Fruit fly (Drosophila melanogaster) whole organism, embryonic: ENCODE results near the gene CG8117.

Experiments
- ATbp ChIP-seq: fragments of 200-800 bp; sonication (Bioruptor generic); optimal IDR thresholded peaks from 2 replicates; lab custom pipeline; 2017; ENCODE audit warnings: missing biosample characterization, mild to moderate bottlenecking, missing genetic modification characterization, missing genetic modification reagents
- BEAF-32 ChIP-seq: fragments of 200-800 bp; sonication (Bioruptor generic); optimal IDR thresholded peaks from 3 replicates; lab custom pipeline; 2017; ENCODE audit warnings: missing biosample characterization, missing genetic modification characterization, mild to moderate bottlenecking, moderate library complexity, missing genetic modification reagents
- BtbVII ChIP-seq: fragments of 200-800 bp; sonication (Bioruptor generic); optimal IDR thresholded peaks from 3 replicates; lab custom pipeline; 2017; ENCODE audit warnings: missing biosample characterization, mild to moderate bottlenecking, missing genetic modification characterization
- CG1024 ChIP-seq: fragments of 200-800 bp; sonication (Bioruptor generic); IDR thresholded peaks from 2 replicates; pipeline ENCODE4 v1.3.6; 2022; ENCODE audit warnings: missing biosample characterization, missing genetic modification characterization
- CG11696 ChIP-seq: fragments of 200-800 bp; sonication (Bioruptor generic); IDR thresholded peaks from 2 replicates; pipeline ENCODE4 v1.3.6; 2022; ENCODE audit warnings: missing biosample characterization, missing genetic modification characterization
- CG11723 ChIP-seq: fragments of 200-800 bp; sonication (Bioruptor generic); optimal IDR thresholded peaks from 2 replicates; lab custom pipeline; 2017; ENCODE audit warnings: missing biosample characterization, mild to moderate bottlenecking, missing genetic modification characterization
- CG12299 ChIP-seq: fragments of 200-800 bp; sonication (Bioruptor generic); optimal IDR thresholded peaks from 2 replicates; lab custom pipeline; 2018; ENCODE audit warnings: missing biosample characterization, mild to moderate bottlenecking, missing genetic modification characterization
- CG14050 ChIP-seq: fragments of 200-800 bp; sonication (Bioruptor generic); IDR thresholded peaks from 3 replicates; pipeline ENCODE4 v1.3.6; 2022; ENCODE audit warnings: missing biosample characterization, missing genetic modification characterization
- CG15073 ChIP-seq: fragments of 200-800 bp; sonication (Bioruptor generic); optimal IDR thresholded peaks from 2 replicates; lab custom pipeline; 2016; ENCODE audit warnings: missing biosample characterization, missing genetic modification characterization
- CG1647 ChIP-seq: fragments of 200-800 bp; sonication (Bioruptor generic); optimal IDR thresholded peaks from 3 replicates; lab custom pipeline; 2016; ENCODE audit warnings: missing biosample characterization, missing genetic modification characterization
- CG16779 ChIP-seq: fragments of 200-800 bp; sonication (Bioruptor generic); IDR thresholded peaks from 2 replicates; pipeline ENCODE4 v1.3.6; 2022; ENCODE audit warnings: missing biosample characterization, missing genetic modification characterization
- CG16815 ChIP-seq: fragments of 200-800 bp; sonication (Bioruptor generic); optimal IDR thresholded peaks from 3 replicates; lab custom pipeline; 2017; ENCODE audit warnings: missing biosample characterization, mild to moderate bottlenecking, missing genetic modification characterization
- CG17186 ChIP-seq: fragments of 200-800 bp; sonication (Bioruptor generic); optimal IDR thresholded peaks from 3 replicates; lab custom pipeline; 2017; ENCODE audit warnings: missing biosample characterization, missing genetic modification reagents, missing genetic modification characterization
- CG17568 ChIP-seq: fragments of 200-800 bp; sonication (Bioruptor generic); optimal IDR thresholded peaks from 2 replicates; lab custom pipeline; 2018; ENCODE audit warnings: missing biosample characterization, mild to moderate bottlenecking, missing genetic modification characterization, moderate library complexity
- CG18599 ChIP-seq: fragments of 200-800 bp; sonication (Bioruptor generic); optimal IDR thresholded peaks from 3 replicates; lab custom pipeline; 2017; ENCODE audit warnings: missing biosample characterization, missing genetic modification characterization, mild to moderate bottlenecking, moderate library complexity, missing genetic modification reagents
- CG3726 ChIP-seq: fragments of 200-800 bp; sonication (Bioruptor generic); IDR thresholded peaks from 3 replicates; pipeline ENCODE4, ENCODE4 v1.3.6; 2022; ENCODE audit warnings: missing biosample characterization, missing genetic modification characterization
- CG4424 ChIP-seq: fragments of 200-800 bp; sonication (Bioruptor generic); optimal IDR thresholded peaks from 3 replicates; lab custom pipeline; 2016; ENCODE audit warnings: missing biosample characterization, missing genetic modification characterization
- CG4617 ChIP-seq: fragments of 200-800 bp; sonication (Bioruptor generic); optimal IDR thresholded peaks from 3 replicates; lab custom pipeline; 2016; ENCODE audit warnings: missing biosample characterization, missing genetic modification characterization, borderline replicate concordance
- CG6175 ChIP-seq: fragments of 200-800 bp; sonication (Bioruptor generic); IDR thresholded peaks from 3 replicates; pipeline ENCODE4 v1.3.6; 2022; ENCODE audit warnings: missing biosample characterization, missing genetic modification characterization
- CG6683 ChIP-seq: fragments of 200-800 bp; sonication (Bioruptor generic); optimal IDR thresholded peaks from 2 replicates; lab custom pipeline; 2017; ENCODE audit warnings: missing biosample characterization, mild to moderate bottlenecking, missing genetic modification characterization, missing genetic modification reagents
- CG6854 ChIP-seq: fragments of 200-800 bp; sonication (Bioruptor generic); optimal IDR thresholded peaks from 3 replicates; lab custom pipeline; 2017; ENCODE audit warnings: missing biosample characterization, mild to moderate bottlenecking, missing genetic modification characterization
- CG7928 ChIP-seq: fragments of 200-800 bp; sonication (Bioruptor generic); optimal IDR thresholded peaks from 2 replicates; lab custom pipeline; 2017; ENCODE audit warnings: missing biosample characterization, mild to moderate bottlenecking, missing genetic modification characterization
- CG8089 ChIP-seq: fragments of 200-800 bp; sonication (Bioruptor generic); optimal IDR thresholded peaks from 3 replicates; lab custom pipeline; 2016; ENCODE audit warnings: missing biosample characterization, missing genetic modification characterization
- CG8478 ChIP-seq: fragments of >200 bp; optimal IDR thresholded peaks from 2 replicates; lab custom pipeline; 2018
- Drgx ChIP-seq: fragments of 200-800 bp; sonication (Bioruptor generic); IDR thresholded peaks from 2 replicates; pipeline ENCODE4 v1.3.6; 2022; ENCODE audit warnings: missing biosample characterization, missing genetic modification characterization
- HLH3B ChIP-seq: fragments of 200-800 bp; sonication (Bioruptor generic); IDR thresholded peaks from 2 replicates; pipeline ENCODE4 v1.3.6; 2022; ENCODE audit warnings: missing biosample characterization, missing genetic modification characterization
- HmgD ChIP-seq: fragments of 200-800 bp; sonication (Bioruptor generic); optimal IDR thresholded peaks from 3 replicates; lab custom pipeline; 2016; ENCODE audit warnings: missing biosample characterization, missing genetic modification characterization
- Max ChIP-seq: fragments of 200-800 bp; sonication (Bioruptor generic); optimal IDR thresholded peaks from 2 replicates; lab custom pipeline; 2016; ENCODE audit warnings: missing biosample characterization, mild to moderate bottlenecking, missing genetic modification characterization
- Neu2 ChIP-seq: fragments of 200-800 bp; sonication (Bioruptor generic); optimal IDR thresholded peaks from 3 replicates; lab custom pipeline; 2016; ENCODE audit warnings: missing biosample characterization, missing genetic modification characterization, borderline replicate concordance
- Sox100B ChIP-seq: fragments of 200-800 bp; sonication (Bioruptor generic); optimal IDR thresholded peaks from 3 replicates; lab custom pipeline; 2018; ENCODE audit warnings: missing biosample characterization, mild to moderate bottlenecking, missing genetic modification characterization
- bigmax ChIP-seq: fragments of 200-800 bp; sonication (Bioruptor generic); optimal IDR thresholded peaks from 2 replicates; lab custom pipeline; 2018; ENCODE audit warnings: missing biosample characterization, mild to moderate bottlenecking, missing genetic modification characterization
- br ChIP-seq: fragments of >200 bp; optimal IDR thresholded peaks from 2 replicates; lab custom pipeline; 2017
- corto ChIP-seq: fragments of 200-800 bp; sonication (Bioruptor generic); optimal IDR thresholded peaks from 2 replicates; lab custom pipeline; 2016; ENCODE audit warnings: missing biosample characterization, mild to moderate bottlenecking, missing genetic modification characterization, moderate library complexity
- crp ChIP-seq, 2 experiments: fragments of 200-800 bp; sonication (Bioruptor generic); optimal IDR thresholded peaks; 2 replicates in 1 of 2; 3 replicates in 1 of 2; lab custom pipeline; 2017; ENCODE audit warnings: missing biosample characterization in 2 of 2, missing genetic modification characterization in 2 of 2, mild to moderate bottlenecking in 1 of 2, moderate library complexity in 1 of 2
- dpn ChIP-seq, 2 experiments: fragments of 200-800 bp; sonication (Bioruptor generic); optimal IDR thresholded peaks; 3 replicates each; lab custom pipeline; 2016; ENCODE audit warnings: missing biosample characterization in 2 of 2, missing genetic modification characterization in 2 of 2
- exex ChIP-seq: fragments of 200-800 bp; sonication (Bioruptor generic); optimal IDR thresholded peaks from 4 replicates; lab custom pipeline; 2018; ENCODE audit warnings: missing biosample characterization, mild to moderate bottlenecking, missing genetic modification characterization, moderate library complexity
- fru ChIP-seq: fragments of >200 bp; optimal IDR thresholded peaks from 2 replicates; lab custom pipeline; 2017
- ham ChIP-seq: fragments of 200-800 bp; sonication (Bioruptor generic); IDR thresholded peaks from 2 replicates; pipeline ENCODE4 v1.3.6; 2022; ENCODE audit warnings: missing biosample characterization, missing genetic modification characterization
- kay ChIP-seq: fragments of 200-800 bp; sonication (Bioruptor generic); optimal IDR thresholded peaks from 2 replicates; lab custom pipeline; 2016; ENCODE audit warnings: missing biosample characterization, missing genetic modification characterization
- nom ChIP-seq: fragments of 200-800 bp; sonication (Bioruptor generic); optimal IDR thresholded peaks from 2 replicates; lab custom pipeline; 2017; ENCODE audit warnings: missing biosample characterization, missing genetic modification characterization, mild to moderate bottlenecking, moderate library complexity, missing genetic modification reagents
- prd ChIP-seq, 3 experiments: fragments of >200 bp in 2 of 3; fragments of 200-800 bp in 1 of 3; sonication (Bioruptor generic) in 1 of 3; optimal IDR thresholded peaks in 2 of 3; IDR thresholded peaks in 1 of 3; 2 replicates in 2 of 3; 3 replicates in 1 of 3; pipeline versions ENCODE4 v1.3.6 to Lab custom; 2017 to 2022; ENCODE audit warnings: missing biosample characterization in 1 of 3, missing genetic modification characterization in 1 of 3
- psq ChIP-seq: fragments of 200-800 bp; sonication (Bioruptor generic); optimal IDR thresholded peaks from 2 replicates; lab custom pipeline; 2017; ENCODE audit warnings: missing biosample characterization, missing genetic modification characterization
- salm ChIP-seq: fragments of 200-800 bp; sonication (Bioruptor generic); optimal IDR thresholded peaks from 2 replicates; lab custom pipeline; 2018; ENCODE audit warnings: missing biosample characterization, mild to moderate bottlenecking, missing genetic modification characterization
- sob ChIP-seq: fragments of 200-800 bp; sonication (Bioruptor generic); IDR thresholded peaks from 2 replicates; pipeline ENCODE4 v1.3.6; 2022; ENCODE audit warnings: missing biosample characterization, missing genetic modification characterization
- sr ChIP-seq: fragments of 200-800 bp; sonication (Bioruptor generic); IDR thresholded peaks from 3 replicates; pipeline ENCODE4 v1.3.6; 2022; ENCODE audit warnings: missing biosample characterization, missing genetic modification characterization
- sug ChIP-seq: fragments of 200-800 bp; optimal IDR thresholded peaks from 2 replicates; lab custom pipeline; 2019; ENCODE audit warnings: missing biosample characterization, mild to moderate bottlenecking, missing genetic modification characterization, moderate library complexity
- tgo ChIP-seq: fragments of 200-800 bp; sonication (Bioruptor generic); IDR thresholded peaks from 3 replicates; pipeline ENCODE4 v1.3.6; 2022; ENCODE audit warnings: missing biosample characterization, missing genetic modification characterization
- tll ChIP-seq, 2 experiments: fragments of 200-800 bp in 1 of 2; fragments of >200 bp in 1 of 2; sonication (Bioruptor generic) in 1 of 2; optimal IDR thresholded peaks; 2 replicates each; lab custom pipeline; 2017 to 2019; ENCODE audit warnings: missing biosample characterization in 2 of 2, missing genetic modification characterization in 2 of 2, mild to moderate bottlenecking in 1 of 2, moderate library complexity in 1 of 2
- usp ChIP-seq: fragments of >200 bp; optimal IDR thresholded peaks from 2 replicates; lab custom pipeline; 2017; ENCODE audit warnings: missing biosample characterization, missing genetic modification characterization
- wek ChIP-seq: fragments of 200-800 bp; sonication (Bioruptor generic); optimal IDR thresholded peaks from 3 replicates; lab custom pipeline; 2018; ENCODE audit warnings: missing biosample characterization, mild to moderate bottlenecking, missing genetic modification characterization, moderate library complexity
- zfh2 ChIP-seq: fragments of 200-800 bp; sonication (Bioruptor generic); optimal IDR thresholded peaks from 2 replicates; lab custom pipeline; 2016; ENCODE audit warnings: missing biosample characterization, missing genetic modification characterization

Gene CG8117

DNA sequence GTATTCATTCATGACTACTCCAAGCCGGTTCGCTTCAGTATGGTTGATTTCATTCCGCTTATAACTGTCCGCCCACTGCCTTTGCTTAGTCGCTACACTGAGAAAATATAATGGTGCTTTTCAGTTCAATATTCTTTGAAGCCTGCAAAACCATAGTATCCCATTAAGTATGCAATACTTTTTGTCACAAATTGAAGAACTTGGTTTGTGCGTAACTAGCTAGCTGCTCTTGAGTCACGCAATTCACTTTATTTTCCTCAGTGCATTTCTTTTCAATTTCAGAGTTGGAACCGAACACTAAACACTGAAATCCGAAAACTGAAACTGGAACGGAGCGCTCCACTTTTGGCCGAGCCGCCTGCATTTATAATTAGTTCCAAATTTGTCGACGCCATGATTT, 44.3 kb upstream of the CG8117 start (continued):
- TF ChIP-seq Sox100B (GFP tag; lab: Kevin White, UChicago) (peak; percentile 42), HLH3B (GFP tag; lab: Robert Waterston, UW) (peak; percentile 77), prd (optimal IDR thresholded peaks at IDR 0.05; lab: Kevin White, UChicago) (no peak), prd (GFP tag; IDR thresholded peaks at IDR 0.05; lab: Robert Waterston, UW) (peak; percentile 64), CG3726 (no peak; the same call in 2 of the 3 replicates), Max (peak; percentile 11), CG16779 (GFP tag; lab: Robert Waterston, UW) (0 out of 2 replicates have a peak, but pooled peaks have one; percentile 46), crp (GFP tag; optimal IDR thresholded peaks at IDR 0.05; lab: Kevin White, UChicago) (no peak), CG6175 (0 out of 3 replicates have a peak, but pooled peaks have one; percentile 14), CG7928 (GFP tag; lab: Kevin White, UChicago) (peak; percentile 14), CG6683 (GFP tag; lab: Kevin White, UChicago) (no peak), ham (0 out of 2 replicates have a peak, but pooled peaks have one; percentile 12), Drgx (GFP tag; lab: Robert Waterston, UW) (peak; percentile 65; the same call in 1 of the 2 replicates), kay (GFP tag; lab: Kevin White, UChicago) (peak; percentile 40), salm (tag; lab: Kevin White, UChicago) (no peak), Neu2 (GFP tag; lab: Kevin White, UChicago) (no peak), CG1024 (0 out of 2 replicates have a peak, but pooled peaks have one; percentile 28), sr (GFP tag; lab: Robert Waterston, UW) (no peak), corto (GFP tag; lab: Kevin White, UChicago) (no peak), BEAF-32 (no peak), tgo (GFP tag; lab: Robert Waterston, UW) (peak; percentile 59; the same call in 2 of the 3 replicates), CG16815 (no peak), sug (tag; lab: Kevin White, UChicago) (no peak), nom (no peak), tll (GFP tag; optimal IDR thresholded peaks at IDR 0.05; lab: Kevin White, UChicago) (no peak), wek (GFP tag; lab: Kevin White, UChicago) (peak; percentile 3), usp (GFP tag; lab: Kevin White, UChicago) (no peak), CG11723 (no peak), psq (no peak), CG11696 (GFP tag; lab: Robert Waterston, UW) (no peak), CG15073 (GFP tag; lab: Kevin White, UChicago) (no peak), CG4424 (peak; percentile 52), bigmax (GFP tag; lab: Kevin White, UChicago) (no peak), CG17568 (no peak), CG17186 (GFP tag; lab: Kevin White, UChicago) (no peak), CG6854 (GFP tag; lab: Kevin White, UChicago) (no peak), HmgD (GFP tag; lab: Kevin White, UChicago) (no peak), CG8478 (no peak), CG8089 (GFP tag; lab: Kevin White, UChicago) (peak; percentile 39), exex (tag; lab: Kevin White, UChicago) (no peak), CG1647 (peak; percentile 29), CG14050 (GFP tag; lab: Robert Waterston, UW) (peak; percentile 51; the same call in 2 of the 3 replicates), fru (no peak), CG12299 (tag; lab: Kevin White, UChicago) (peak; percentile 24), ATbp (GFP tag; lab: Kevin White, UChicago) (peak; percentile 53), br (no peak), dpn (GFP tag; optimal IDR thresholded peaks at IDR 0.05; lab: Kevin White, UChicago) (peak; percentile 55 to 57), CG18599 (GFP tag; lab: Kevin White, UChicago) (peak; percentile 57), zfh2 (GFP tag; lab: Kevin White, UChicago) (peak; percentile 47), sob (GFP tag; lab: Robert Waterston, UW) (peak; percentile 49; the same call in 1 of the 2 replicates), BtbVII (GFP tag; lab: Kevin White, UChicago) (peak; percentile 29), CG4617 (no peak)
